Worm (Caenorhabditis elegans) whole organism, L2 larva: Measurements from ENCODE around the gene C28H8.3.

ENCODE experiments used
- alr-1 ChIP-seq: fragments of 150-350 bp; optimal IDR thresholded peaks from 2 replicates; lab custom pipeline; 2014; ENCODE audit warnings: missing biosample characterization, missing genetic modification characterization

The C28H8.3 gene

DNA sequence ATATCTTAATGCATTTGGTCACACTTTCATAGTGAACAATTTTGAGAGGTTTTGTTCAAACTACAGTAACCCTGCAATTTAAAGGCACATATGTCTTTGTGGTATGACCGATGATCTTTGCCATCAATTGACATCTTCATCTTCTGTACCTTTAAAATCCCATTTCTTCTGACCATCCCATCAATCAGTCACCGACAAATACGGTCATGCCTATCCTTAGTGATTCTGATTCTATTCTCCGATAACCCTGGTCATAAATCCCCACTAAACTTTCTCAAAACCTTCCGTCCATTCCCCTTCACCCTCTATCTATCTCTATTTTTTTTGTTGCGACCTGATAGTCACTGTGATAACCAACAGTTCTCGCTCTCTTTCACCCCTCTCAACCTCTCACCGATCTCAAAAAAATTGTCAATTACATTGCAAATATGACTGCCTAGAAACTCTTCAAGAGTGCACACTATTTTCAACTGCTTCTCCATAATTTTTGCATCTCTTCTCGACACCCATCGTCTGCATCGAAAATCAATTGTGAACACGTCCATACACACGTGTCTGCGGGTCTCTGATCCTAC lies 55.6 kb downstream of the C28H8.3 start (continued):
- no peak for TF ChIP-seq alr-1
- TF ChIP-seq, all 48 proteins: peak for 4
